Fruit fly (Drosophila melanogaster): ENCODE results near the gene Pkcdelta.

Gene Pkcdelta

dm6 chrX:12466541-12467240 lies 34.7 kb downstream of the Pkcdelta start (continued):
- TF ChIP-seq CG1647 (GFP tag; optimal IDR thresholded peaks at IDR 0.05) (peak; percentile 38), CG12744 (GFP tag; optimal IDR thresholded peaks at IDR 0.05) (peak; percentile 19), CG17568 (GFP tag; optimal IDR thresholded peaks at IDR 0.05) (no peak), sens-2 (GFP tag; IDR thresholded peaks at IDR 0.05) (no peak), caup (GFP tag; optimal IDR thresholded peaks at IDR 0.05; ENCODE audit: severe bottlenecking) (peak; percentile 43), vfl (GFP tag; optimal IDR thresholded peaks at IDR 0.05) (no peak), az2 (GFP tag; optimal IDR thresholded peaks at IDR 0.05) (peak; percentile 62), CG1602 (GFP tag; optimal IDR thresholded peaks at IDR 0.05) (peak; percentile 38), pho (GFP tag; optimal IDR thresholded peaks at IDR 0.05) (peak; percentile 31), CG15269 (tag; optimal IDR thresholded peaks at IDR 0.05) (peak; percentile 73), CG9609 (GFP tag; optimal IDR thresholded peaks at IDR 0.05) (no peak), CG14441 (GFP tag; IDR thresholded peaks at IDR 0.05) (0 out of 2 replicates have a peak, but pooled peaks have one; percentile 43), CG9817 (tag; optimal IDR thresholded peaks at IDR 0.05) (peak; percentile 39), cato (GFP tag; optimal IDR thresholded peaks at IDR 0.05; ENCODE audit: borderline replicate concordance) (no peak), hth (optimal IDR thresholded peaks at IDR 0.05) (no peak), prd (optimal IDR thresholded peaks at IDR 0.05) (no peak), prd (GFP tag; IDR thresholded peaks at IDR 0.05) (peak; percentile 39; the same call in 2 of the 3 replicates), CG11398 (GFP tag; optimal IDR thresholded peaks at IDR 0.05) (peak; percentile 18), Sox100B (GFP tag; optimal IDR thresholded peaks at IDR 0.05) (peak; percentile 68), CG16863 (GFP tag; optimal IDR thresholded peaks at IDR 0.05) (peak; percentile 13), pum (GFP tag; optimal IDR thresholded peaks at IDR 0.05) (no peak), HLH54F (GFP tag; optimal IDR thresholded peaks at IDR 0.05) (peak; percentile 40), CG10147 (GFP tag; optimal IDR thresholded peaks at IDR 0.05) (peak; percentile 56), fd96Cb (tag; optimal IDR thresholded peaks at IDR 0.05) (peak; percentile 48), CG15011 (GFP tag; optimal IDR thresholded peaks at IDR 0.05) (peak; percentile 49), sens (GFP tag) (peak; percentile 92), fd102C (GFP tag; optimal IDR thresholded peaks at IDR 0.05) (no peak)

- TF ChIP-seq CG11560 (tag; IDR thresholded peaks at IDR 0.05), result peak; percentile 91
- peak; percentile 83 for TF ChIP-seq stwl (tag; optimal IDR thresholded peaks at IDR 0.05)
- peak; percentile 65 for TF ChIP-seq E2f2 (GFP tag; IDR thresholded peaks at IDR 0.05)
- TF ChIP-seq CG13624 (GFP tag; optimal IDR thresholded peaks at IDR 0.05), result no peak
- no peak for TF ChIP-seq hth (optimal IDR thresholded peaks at IDR 0.05)
- TF ChIP-seq Myb (GFP tag; optimal IDR thresholded peaks at IDR 0.05), result peak; percentile 33
- no peak for TF ChIP-seq CG8290 (GFP tag; optimal IDR thresholded peaks at IDR 0.05)
- TF ChIP-seq CG8290 (tag; optimal IDR thresholded peaks at IDR 0.05), result peak in 1 of 2 experiments; percentile 17
- TF ChIP-seq Dp (GFP tag; optimal IDR thresholded peaks at IDR 0.05), result peak; percentile 54
- no peak for TF ChIP-seq CG17612 (GFP tag; IDR thresholded peaks at IDR 0.05)
- TF ChIP-seq onecut (GFP tag; IDR thresholded peaks at IDR 0.05), result peak; percentile 27; the same call in 1 of the 2 replicates
- TF ChIP-seq Mad (GFP tag; optimal IDR thresholded peaks at IDR 0.05), result no peak
- TF ChIP-seq gsb-n (tag; optimal IDR thresholded peaks at IDR 0.05), result peak; percentile 18
- TF ChIP-seq chif (GFP tag; optimal IDR thresholded peaks at IDR 0.05), result no peak
- no peak for TF ChIP-seq Fer2 (tag; optimal IDR thresholded peaks at IDR 0.05)
- peak; percentile 95 for TF ChIP-seq CG2116 (GFP tag; optimal IDR thresholded peaks at IDR 0.05)
- TF ChIP-seq bbx (GFP tag; IDR thresholded peaks at IDR 0.05; ENCODE audit: partially characterized antibody), result 0 out of 2 replicates have a peak, but pooled peaks have one; percentile 30
- TF ChIP-seq mam (GFP tag; optimal IDR thresholded peaks at IDR 0.05), result no peak
- TF ChIP-seq sug (tag; optimal IDR thresholded peaks at IDR 0.05), result no peak
- TF ChIP-seq exex (tag; optimal IDR thresholded peaks at IDR 0.05), result no peak
- peak; percentile 4 for TF ChIP-seq CG1603 (tag; optimal IDR thresholded peaks at IDR 0.05)
- peak; percentile 5 for TF ChIP-seq Ets97D (GFP tag; optimal IDR thresholded peaks at IDR 0.05)
- peak; percentile 11; the same call in 1 of the 2 replicates for TF ChIP-seq Bgb (GFP tag; IDR thresholded peaks at IDR 0.05; ENCODE audit: partially characterized antibody)
- TF ChIP-seq sens (GFP tag), result peak; percentile 53
- TF ChIP-seq Stat92E (GFP tag; optimal IDR thresholded peaks at IDR 0.05), result no peak
- TF ChIP-seq Scr (GFP tag; IDR thresholded peaks at IDR 0.05; ENCODE audit: partially characterized antibody), result peak; percentile 39; the same call in 1 of the 2 replicates
Observed at dm6 chrX:12467241-12467597, 35.2 kb downstream of the Pkcdelta start.
